Worm (Caenorhabditis elegans): ENCODE data around the gene dgn-2.

The dgn-2 gene

DNA sequence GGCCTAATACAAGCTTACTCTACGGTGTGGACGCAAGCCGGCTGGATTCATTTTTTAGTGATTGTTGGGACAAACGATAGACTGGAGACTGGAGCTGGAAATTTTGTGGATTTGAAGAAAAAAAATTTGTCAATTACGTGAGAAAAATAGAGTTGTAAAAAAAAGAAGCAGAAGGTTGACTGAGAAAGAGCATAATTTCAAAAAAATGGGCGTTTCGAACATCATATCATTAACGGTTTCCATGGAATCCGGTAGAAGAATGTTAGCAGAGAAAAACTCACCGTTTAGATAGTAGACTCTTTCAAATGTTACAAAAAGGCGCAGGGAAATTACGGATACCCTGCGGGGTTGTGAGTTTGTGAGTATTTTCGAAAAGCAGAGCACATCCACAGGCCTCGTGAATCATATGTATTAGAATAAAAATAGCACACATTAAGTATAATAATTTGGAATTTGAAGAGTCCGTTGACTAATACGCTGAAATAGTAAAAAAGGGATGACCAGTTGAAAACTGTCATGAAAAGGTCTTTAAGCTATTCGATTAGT is 3.5 kb upstream of the dgn-2 start, which contains the start of gene F56C3.7:
F56C3.7 (minus strand) TSS at position 51 of the 546 bp plus-strand sequence.
- no peak for TF ChIP-seq lin-39 (tag; optimal IDR thresholded peaks at IDR 0.05)
- TF ChIP-seq gmeb-1 (tag; optimal IDR thresholded peaks at IDR 0.05) = peak; percentile 4
- no peak for TF ChIP-seq ZK546.5 (tag; optimal IDR thresholded peaks at IDR 0.05)

DNA sequence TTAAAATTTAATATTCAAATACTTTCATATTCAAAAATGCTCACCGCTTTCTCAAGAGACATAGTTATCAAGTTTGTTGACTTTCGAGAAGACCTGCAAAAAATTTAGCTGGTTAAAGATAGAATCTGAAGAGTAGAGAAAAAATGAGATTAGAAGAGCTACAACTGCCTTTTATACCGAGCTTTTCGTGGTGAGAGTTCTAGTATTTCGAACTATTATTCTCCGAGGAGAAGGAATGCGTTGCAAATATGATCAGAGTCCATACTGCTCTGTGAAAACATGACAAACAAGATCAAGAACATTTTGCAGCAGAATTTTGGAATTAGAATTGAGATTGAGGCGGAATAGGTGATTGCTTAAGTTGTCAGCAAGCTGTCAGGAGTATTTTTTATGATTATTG is 6.7 kb downstream of the dgn-2 start, which contains the start of gene F56C3.4:
F56C3.4 (minus strand) TSS at position 101 of the 400 bp plus-strand sequence.
- TF ChIP-seq nhr-11 (tag; optimal IDR thresholded peaks at IDR 0.05) (no peak), nhr-21 (tag; optimal IDR thresholded peaks at IDR 0.05) (no peak), nhr-129 (tag; optimal IDR thresholded peaks at IDR 0.05) (no peak), unc-55 (GFP tag; optimal IDR thresholded peaks at IDR 0.05) (no peak), zag-1 (tag; optimal IDR thresholded peaks at IDR 0.05) (no peak), ceh-82 (tag; optimal IDR thresholded peaks at IDR 0.05) (no peak), lin-11 (tag; optimal IDR thresholded peaks at IDR 0.05) (no peak)

DNA sequence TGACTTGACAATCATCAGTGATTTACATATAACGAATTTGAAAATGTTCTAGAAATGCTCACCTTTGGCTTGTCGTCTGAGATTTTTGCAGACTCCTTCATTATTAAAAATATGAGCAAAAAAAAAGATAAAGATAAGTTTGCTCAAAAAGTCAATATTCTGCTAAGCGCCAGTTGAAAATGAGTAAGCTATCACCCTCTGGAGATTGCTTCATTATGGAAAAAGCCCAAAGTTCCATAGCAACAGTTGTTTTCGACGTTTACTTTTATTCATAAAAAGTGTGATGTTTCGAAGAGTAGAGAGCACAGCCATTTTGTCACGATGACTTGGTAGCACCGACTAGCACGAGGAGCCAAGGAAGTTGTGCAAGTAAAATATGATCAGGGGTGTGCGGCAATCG is 9.0 kb downstream of the dgn-2 start, which contains the start of gene F56C3.3:
F56C3.3 (minus strand) TSS at position 101 of the 400 bp plus-strand sequence.
- TF ChIP-seq lin-11 (tag; optimal IDR thresholded peaks at IDR 0.05) = no peak
- TF ChIP-seq F13H6.1 (tag; optimal IDR thresholded peaks at IDR 0.05) = no peak
- TF ChIP-seq peb-1 (tag; optimal IDR thresholded peaks at IDR 0.05) = no peak
- no peak for TF ChIP-seq unc-62 (GFP tag; optimal IDR thresholded peaks at IDR 0.05)
- no peak for TF ChIP-seq Y55F3AM.14 (GFP tag; optimal IDR thresholded peaks at IDR 0.05)
- TF ChIP-seq alr-1 (tag; optimal IDR thresholded peaks at IDR 0.05) = no peak
- no peak for TF ChIP-seq skn-1 (tag; optimal IDR thresholded peaks at IDR 0.05)
- no peak for TF ChIP-seq nhr-129 (tag; optimal IDR thresholded peaks at IDR 0.05)
- no peak for TF ChIP-seq snpc-4 (tag; optimal IDR thresholded peaks at IDR 0.05)
- no peak for TF ChIP-seq crh-2 (tag; optimal IDR thresholded peaks at IDR 0.05)
- no peak for TF ChIP-seq ama-1 (optimal IDR thresholded peaks at IDR 0.05)
- TF ChIP-seq mdl-1 (tag; optimal IDR thresholded peaks at IDR 0.05) = no peak
- no peak for TF ChIP-seq fos-1 (tag; optimal IDR thresholded peaks at IDR 0.05)
- no peak for TF ChIP-seq nhr-23 (tag; optimal IDR thresholded peaks at IDR 0.05)

DNA sequence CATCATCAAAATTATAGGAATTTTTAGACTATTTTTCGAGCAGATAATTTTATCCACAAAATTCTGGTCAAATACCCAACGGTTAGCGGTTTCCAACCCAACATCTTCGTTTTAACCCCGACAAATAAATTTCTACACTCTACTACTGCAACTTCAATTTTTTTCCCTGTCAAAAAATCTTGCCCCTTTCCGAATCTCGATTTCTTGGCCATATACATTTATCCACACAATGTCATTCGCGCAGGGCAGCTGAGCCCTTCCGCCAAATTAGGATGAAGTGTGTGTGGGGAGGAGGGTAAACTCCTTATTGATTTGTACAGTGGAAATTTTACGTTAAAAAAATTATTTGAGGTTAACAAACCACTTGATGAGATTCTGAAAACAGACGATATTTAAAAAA is 22.5 kb downstream of the dgn-2 start:
- TF ChIP-seq unc-39 (tag; optimal IDR thresholded peaks at IDR 0.05) (peak; percentile 72), dmd-4 (tag; optimal IDR thresholded peaks at IDR 0.05) (peak; percentile 72), alr-1 (tag; optimal IDR thresholded peaks at IDR 0.05) (no peak), elt-1 (tag; optimal IDR thresholded peaks at IDR 0.05) (no peak), mab-5 (tag; optimal IDR thresholded peaks at IDR 0.05) (peak; percentile 96), Y55F3AM.14 (GFP tag; optimal IDR thresholded peaks at IDR 0.05) (peak; percentile 85), aly-2 (tag; optimal IDR thresholded peaks at IDR 0.05) (peak; percentile 63), lin-13 (GFP tag; optimal IDR thresholded peaks at IDR 0.05) (peak; percentile 97), gmeb-1 (tag; optimal IDR thresholded peaks at IDR 0.05) (peak; percentile 92), nhr-237 (tag; optimal IDR thresholded peaks at IDR 0.05) (peak; percentile 93), sem-4 (tag; optimal IDR thresholded peaks at IDR 0.05) (peak; percentile 96), unc-62 (GFP tag; optimal IDR thresholded peaks at IDR 0.05) (peak; percentile 72), nhr-10 (tag; optimal IDR thresholded peaks at IDR 0.05) (peak; percentile 94), nhr-129 (tag; optimal IDR thresholded peaks at IDR 0.05) (peak; percentile 99), ama-1 (optimal IDR thresholded peaks at IDR 0.05) (no peak), blmp-1 (tag; optimal IDR thresholded peaks at IDR 0.05; ENCODE audit: insufficient read depth) (peak; percentile 73), nhr-21 (tag; optimal IDR thresholded peaks at IDR 0.05) (peak; percentile 98), ztf-11 (tag; optimal IDR thresholded peaks at IDR 0.05) (peak; percentile 79), nhr-23 (tag; optimal IDR thresholded peaks at IDR 0.05) (no peak), ZK546.5 (tag; optimal IDR thresholded peaks at IDR 0.05) (peak; percentile 65), nhr-6 (tag; optimal IDR thresholded peaks at IDR 0.05) (peak; percentile 97), skn-1 (tag; optimal IDR thresholded peaks at IDR 0.05) (peak; percentile 82), ztf-1 (GFP tag; conservative IDR thresholded peaks at IDR 0.05) (no peak), fos-1 (tag; optimal IDR thresholded peaks at IDR 0.05) (peak; percentile 98), unc-55 (GFP tag; optimal IDR thresholded peaks at IDR 0.05) (peak; percentile 99), snpc-4 (tag; optimal IDR thresholded peaks at IDR 0.05) (peak; percentile 89), lsy-2 (tag; optimal IDR thresholded peaks at IDR 0.05) (peak; percentile 92 to 95), C34F6.9 (tag; optimal IDR thresholded peaks at IDR 0.05) (peak; percentile 94), mdl-1 (tag; optimal IDR thresholded peaks at IDR 0.05) (peak; percentile 70 to 92), ceh-82 (tag; optimal IDR thresholded peaks at IDR 0.05) (peak; percentile 98), nhr-25 (tag; optimal IDR thresholded peaks at IDR 0.05) (peak; percentile 95), elt-3 (tag; optimal IDR thresholded peaks at IDR 0.05) (no peak), R02D3.7 (tag; optimal IDR thresholded peaks at IDR 0.05) (peak; percentile 67), nhr-12 (tag; optimal IDR thresholded peaks at IDR 0.05) (peak; percentile 55), lin-39 (tag; optimal IDR thresholded peaks at IDR 0.05) (peak; percentile 55), sma-3 (GFP tag; optimal IDR thresholded peaks at IDR 0.05) (peak; percentile 98), crh-2 (tag; optimal IDR thresholded peaks at IDR 0.05) (peak; percentile 98), ztf-4 (tag; optimal IDR thresholded peaks at IDR 0.05) (peak; percentile 90), mbf-1 (tag; optimal IDR thresholded peaks at IDR 0.05) (peak; percentile 65), ceh-16 (tag; optimal IDR thresholded peaks at IDR 0.05) (peak; percentile 90), lin-11 (tag; optimal IDR thresholded peaks at IDR 0.05) (peak; percentile 93), zag-1 (tag; optimal IDR thresholded peaks at IDR 0.05) (peak; percentile 98)
